Fruit fly (Drosophila melanogaster): ENCODE measurements around the gene sws.

The sws gene

dm6 chrX:7973325-7973954 is 5.4 kb upstream of the sws start (continued):
- TF ChIP-seq dsx (GFP tag; optimal IDR thresholded peaks at IDR 0.05; ENCODE audit: poor library complexity, severe bottlenecking) (peak; percentile 40), CG3919 (GFP tag; optimal IDR thresholded peaks at IDR 0.05) (no peak), cyc (GFP tag; optimal IDR thresholded peaks at IDR 0.05) (no peak), CG10669 (GFP tag; optimal IDR thresholded peaks at IDR 0.05) (peak; percentile 27), Hr4 (GFP tag; optimal IDR thresholded peaks at IDR 0.05) (no peak), Hr38 (GFP tag; optimal IDR thresholded peaks at IDR 0.05) (no peak), Eip78C (GFP tag) (peak; percentile 68), CG6276 (GFP tag; optimal IDR thresholded peaks at IDR 0.05) (no peak), eg (GFP tag; IDR thresholded peaks at IDR 0.05) (no peak), CG8119 (GFP tag; IDR thresholded peaks at IDR 0.05) (no peak), acj6 (GFP tag; optimal IDR thresholded peaks at IDR 0.05) (no peak), Ets21C (GFP tag; optimal IDR thresholded peaks at IDR 0.05) (no peak), Eip93F (GFP tag; optimal IDR thresholded peaks at IDR 0.05) (no peak), Eip75B (GFP tag; optimal IDR thresholded peaks at IDR 0.05) (no peak), Gug (GFP tag; IDR thresholded peaks at IDR 0.05) (no peak), CG6854 (GFP tag; optimal IDR thresholded peaks at IDR 0.05) (no peak), Hr39 (GFP tag; optimal IDR thresholded peaks at IDR 0.05) (no peak), fd59A (GFP tag; optimal IDR thresholded peaks at IDR 0.05) (no peak), CG1621 (tag; optimal IDR thresholded peaks at IDR 0.05) (peak; percentile 42), esn (GFP tag; optimal IDR thresholded peaks at IDR 0.05) (no peak)

- peak; percentile 90 for TF ChIP-seq CG8119 (GFP tag; IDR thresholded peaks at IDR 0.05)
- peak; percentile 74 for TF ChIP-seq dac (GFP tag; optimal IDR thresholded peaks at IDR 0.05)
- TF ChIP-seq Sox14 (GFP tag; optimal IDR thresholded peaks at IDR 0.05) = peak; percentile 89
- TF ChIP-seq Gug (GFP tag; IDR thresholded peaks at IDR 0.05) = peak; percentile 80
- TF ChIP-seq Blimp-1 (GFP tag; optimal IDR thresholded peaks at IDR 0.05) = peak; percentile 67
- peak; percentile 91 for TF ChIP-seq net (GFP tag; optimal IDR thresholded peaks at IDR 0.05)
- peak; percentile 89 for TF ChIP-seq acj6 (GFP tag; optimal IDR thresholded peaks at IDR 0.05)
- TF ChIP-seq Sox102F (GFP tag; optimal IDR thresholded peaks at IDR 0.05) = peak; percentile 89
- TF ChIP-seq topi (GFP tag; optimal IDR thresholded peaks at IDR 0.05) = peak; percentile 86
- peak; percentile 91 to 94 for TF ChIP-seq ss (GFP tag; optimal IDR thresholded peaks at IDR 0.05)
- TF ChIP-seq fd59A (GFP tag; optimal IDR thresholded peaks at IDR 0.05) = peak; percentile 89
- peak; percentile 82 for TF ChIP-seq CG11762 (GFP tag; optimal IDR thresholded peaks at IDR 0.05; ENCODE audit: insufficient read depth)
- peak; percentile 93 for TF ChIP-seq CG10669 (GFP tag; optimal IDR thresholded peaks at IDR 0.05)
- TF ChIP-seq fkh (GFP tag; optimal IDR thresholded peaks at IDR 0.05) = peak; percentile 38
- TF ChIP-seq Eip93F (GFP tag; optimal IDR thresholded peaks at IDR 0.05) = peak; percentile 71
- peak; percentile 83 for TF ChIP-seq Hr4 (GFP tag; optimal IDR thresholded peaks at IDR 0.05)
- TF ChIP-seq lz (GFP tag; optimal IDR thresholded peaks at IDR 0.05) = peak; percentile 86
- TF ChIP-seq CG9139 (GFP tag; optimal IDR thresholded peaks at IDR 0.05) = peak; percentile 90
- TF ChIP-seq salr (GFP tag; optimal IDR thresholded peaks at IDR 0.05) = peak; percentile 59 to 87
- peak; percentile 83 for TF ChIP-seq Hr39 (GFP tag; optimal IDR thresholded peaks at IDR 0.05)
- TF ChIP-seq CG3919 (GFP tag; optimal IDR thresholded peaks at IDR 0.05) = peak; percentile 88
- peak; percentile 84 for TF ChIP-seq Smox (GFP tag; optimal IDR thresholded peaks at IDR 0.05)
- peak; percentile 88 for TF ChIP-seq CG6792 (GFP tag; optimal IDR thresholded peaks at IDR 0.05)
- peak; percentile 90 for TF ChIP-seq pdm3 (GFP tag; optimal IDR thresholded peaks at IDR 0.05)
- peak; percentile 77 for TF ChIP-seq fd85E (GFP tag; optimal IDR thresholded peaks at IDR 0.05)
- TF ChIP-seq cyc (GFP tag; optimal IDR thresholded peaks at IDR 0.05) = peak; percentile 82
- peak; percentile 87 for TF ChIP-seq CG34406 (GFP tag; optimal IDR thresholded peaks at IDR 0.05)
- peak; percentile 76 for TF ChIP-seq CG11902 (GFP tag; optimal IDR thresholded peaks at IDR 0.05)
- TF ChIP-seq Met (GFP tag; optimal IDR thresholded peaks at IDR 0.05) = peak; percentile 90
- TF ChIP-seq CG7368 (GFP tag; optimal IDR thresholded peaks at IDR 0.05) = peak; percentile 85
- TF ChIP-seq CG11294 (GFP tag; IDR thresholded peaks at IDR 0.05) = peak; percentile 86
- peak; percentile 82 for TF ChIP-seq vri (GFP tag; optimal IDR thresholded peaks at IDR 0.05)
- TF ChIP-seq CG8319 (GFP tag; optimal IDR thresholded peaks at IDR 0.05) = peak; percentile 74
- TF ChIP-seq CG10631 (GFP tag; optimal IDR thresholded peaks at IDR 0.05) = peak; percentile 88
- TF ChIP-seq dsx (GFP tag; optimal IDR thresholded peaks at IDR 0.05; ENCODE audit: poor library complexity, severe bottlenecking) = peak; percentile 80
- peak; percentile 97 for TF ChIP-seq Eip78C (GFP tag)
- peak; percentile 87 for TF ChIP-seq achi (GFP tag; optimal IDR thresholded peaks at IDR 0.05)
- peak; percentile 81 for TF ChIP-seq CG6276 (GFP tag; optimal IDR thresholded peaks at IDR 0.05)
- TF ChIP-seq CG3032 (tag; optimal IDR thresholded peaks at IDR 0.05) = peak; percentile 88
These were observed 4.4 kb upstream of the sws start for dm6 chrX:7972363-7972942.
